Worm (Caenorhabditis elegans) whole organism, young adult: ENCODE data around the gene Y81B9A.4.

Experiments used
- Y53G8AR.9 ChIP-seq: fragments of 200-800 bp; sonication (Bioruptor generic); conservative IDR thresholded peaks from 2 replicates; pipeline ENCODE4 v1.3.6; 2022; ENCODE audit warnings: missing genetic modification reagents, missing genetic modification characterization, missing compliant biosample characterization
- Y95B8A.8 ChIP-seq: fragments of 200-800 bp; sonication (Bioruptor generic); IDR thresholded peaks from 2 replicates; pipeline ENCODE4 v1.3.6; 2022; ENCODE audit warnings: missing genetic modification reagents, missing genetic modification characterization, missing compliant biosample characterization
- athp-1 ChIP-seq: sonication (generic microtip); optimal IDR thresholded peaks from 2 replicates; lab custom pipeline; 2017; ENCODE audit warnings: mild to moderate bottlenecking, missing genetic modification characterization, missing compliant biosample characterization
- let-526 ChIP-seq: fragments of 200-800 bp; sonication (Bioruptor generic); IDR thresholded peaks from 2 replicates; pipeline ENCODE4 v1.3.6; 2022; ENCODE audit warnings: missing genetic modification reagents, missing genetic modification characterization, missing compliant biosample characterization
- snpc-3.4 ChIP-seq: sonication (generic microtip); optimal IDR thresholded peaks from 2 replicates; lab custom pipeline; 2017; ENCODE audit warnings: missing genetic modification characterization, mild to moderate bottlenecking, missing compliant biosample characterization, antibody characterized with exemption, moderate library complexity, missing genotype, missing genetic modification reagents
- unc-130 ChIP-seq: sonication (generic microtip); optimal IDR thresholded peaks from 2 replicates; lab custom pipeline; 2016; ENCODE audit warnings: missing genetic modification reagents, missing genetic modification characterization, missing compliant biosample characterization

DNA sequence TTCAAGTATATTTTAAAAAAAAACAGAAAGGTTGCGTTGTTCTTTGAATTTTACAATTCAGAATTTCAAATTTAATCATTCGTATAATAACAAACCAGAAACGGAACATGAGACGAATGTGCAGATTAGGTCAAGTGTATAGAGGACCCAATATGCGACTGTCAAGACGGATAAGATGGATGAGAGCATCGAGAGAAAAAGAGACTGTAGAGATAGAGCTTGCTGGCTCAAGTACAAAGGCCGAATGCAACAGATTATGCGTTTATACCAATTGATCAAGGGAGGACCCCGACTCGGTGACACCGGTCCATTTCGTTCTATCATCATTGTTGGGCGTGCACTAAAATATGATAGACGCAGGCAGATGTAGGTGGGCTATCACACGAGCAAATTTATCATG, 49.6 kb upstream of the Y81B9A.4 start:
- no peak for TF ChIP-seq snpc-3.4
- TF ChIP-seq athp-1 (tag; lab: Kevin White, UChicago) = no peak
- no peak for TF ChIP-seq unc-130 (GFP tag; lab: Kevin White, UChicago)
- TF ChIP-seq Y95B8A.8 (GFP tag; lab: Robert Waterston, UW) = no peak
- TF ChIP-seq let-526 (GFP tag; lab: Robert Waterston, UW) = no peak
- no peak for TF ChIP-seq Y53G8AR.9 (GFP tag; lab: Robert Waterston, UW)
